Worm (Caenorhabditis elegans) whole organism, L3 larva: ENCODE measurements around the gene srz-16.

Experiments
- R02D3.7 ChIP-seq: fragments of 150-350 bp; optimal IDR thresholded peaks from 2 replicates; lab custom pipeline; 2014; ENCODE audit warnings: missing biosample characterization, missing genetic modification characterization
- ceh-82 ChIP-seq: fragments of 150-350 bp; optimal IDR thresholded peaks from 2 replicates; lab custom pipeline; 2014; ENCODE audit warnings: missing biosample characterization, missing genetic modification characterization
- elt-2 ChIP-seq: sonication (generic microtip); optimal IDR thresholded peaks from 2 replicates; lab custom pipeline; 2016; ENCODE audit warnings: missing genetic modification reagents, mild to moderate bottlenecking, missing genetic modification characterization, missing compliant biosample characterization
- jun-1 ChIP-seq: fragments of 150-350 bp; optimal IDR thresholded peaks from 2 replicates; lab custom pipeline; 2014; ENCODE audit warnings: missing biosample characterization, missing genetic modification reagents, missing genetic modification characterization
- nhr-28 ChIP-seq: fragments of 150-350 bp; optimal IDR thresholded peaks from 2 replicates; lab custom pipeline; 2014; ENCODE audit warnings: missing biosample characterization, missing genetic modification characterization
- nhr-76 ChIP-seq: fragments of 150-350 bp; sonication (generic microtip); optimal IDR thresholded peaks from 5 replicates; lab custom pipeline; 2014; ENCODE audit warnings: missing biosample characterization, missing genetic modification characterization
- pha-4 ChIP-seq: fragments of 150-350 bp; optimal IDR thresholded peaks from 2 replicates; lab custom pipeline; 2014; ENCODE audit warnings: missing biosample characterization, missing genetic modification reagents, missing genetic modification characterization
- unc-39 ChIP-seq: sonication (generic microtip); optimal IDR thresholded peaks from 4 replicates; lab custom pipeline; 2017; ENCODE audit warnings: missing biosample characterization, missing genetic modification characterization
- unc-62 ChIP-seq: fragments of 150-350 bp; sonication (generic microtip); optimal IDR thresholded peaks from 4 replicates; lab custom pipeline; 2014; ENCODE audit warnings: missing biosample characterization, missing genetic modification reagents, missing genetic modification characterization
- ztf-11 ChIP-seq: fragments of 150-350 bp; optimal IDR thresholded peaks from 2 replicates; lab custom pipeline; 2014; ENCODE audit warnings: missing biosample characterization, missing genetic modification characterization

- TF ChIP-seq elt-2 (tag; lab: Kevin White, UChicago) (no peak), nhr-76 (tag; lab: Kevin White, UChicago) (no peak), unc-62 (no peak), ceh-82 (tag; lab: Kevin White, UChicago) (no peak), R02D3.7 (no peak), unc-39 (tag; lab: Kevin White, UChicago) (no peak), nhr-28 (tag; lab: Kevin White, UChicago) (no peak), jun-1 (tag; lab: Kevin White, UChicago) (no peak), pha-4 (tag; lab: Kevin White, UChicago) (no peak), ztf-11 (tag; lab: Kevin White, UChicago) (no peak)
Measured at ce11 chrV:20134797-20135196, 51.7 kb downstream of the srz-16 start.
